Worm (Caenorhabditis elegans) whole organism, early embryonic: Measurements from ENCODE around the gene T25G12.6.

Source experiments
- B0310.2 ChIP-seq: sonication (generic microtip); optimal IDR thresholded peaks from 2 replicates; lab custom pipeline; 2016; ENCODE audit warnings: mild to moderate bottlenecking, missing genetic modification characterization, missing compliant biosample characterization
- F13C5.2 ChIP-seq: sonication (generic microtip); optimal IDR thresholded peaks from 2 replicates; lab custom pipeline; 2017; ENCODE audit warnings: mild to moderate bottlenecking, missing genetic modification characterization, inconsistent platforms, missing compliant biosample characterization
- aly-1 ChIP-seq: sonication (generic microtip); optimal IDR thresholded peaks from 2 replicates; lab custom pipeline; 2016; ENCODE audit warnings: missing genetic modification characterization, missing compliant biosample characterization
- ama-1 ChIP-seq: fragments of 150-350 bp; optimal IDR thresholded peaks from 2 replicates; lab custom pipeline; 2014
- ceh-13 ChIP-seq: fragments of 200-800 bp; sonication (Bioruptor generic); optimal IDR thresholded peaks from 2 replicates; lab custom pipeline; 2018; ENCODE audit warnings: mild to moderate bottlenecking, missing genetic modification characterization, missing compliant biosample characterization
- ceh-36 ChIP-seq: sonication (generic microtip); optimal IDR thresholded peaks from 2 replicates; lab custom pipeline; 2016; ENCODE audit warnings: missing genetic modification characterization, inconsistent platforms, missing compliant biosample characterization
- ets-7 ChIP-seq: sonication (generic microtip); optimal IDR thresholded peaks from 2 replicates; lab custom pipeline; 2016; ENCODE audit warnings: missing genotype, missing genetic modification characterization, missing compliant biosample characterization
- flt-1 ChIP-seq: fragments of 200-800 bp; sonication (Bioruptor generic); IDR thresholded peaks from 2 replicates; pipeline ENCODE4 v1.3.6; 2022; ENCODE audit warnings: missing genetic modification characterization, missing compliant biosample characterization
- hmbx-1 ChIP-seq: sonication (generic microtip); optimal IDR thresholded peaks from 2 replicates; lab custom pipeline; 2016; ENCODE audit warnings: mild to moderate bottlenecking, missing genetic modification characterization, missing compliant biosample characterization
- hmg-4 ChIP-seq: fragments of 200-800 bp; sonication (Bioruptor generic); optimal IDR thresholded peaks from 2 replicates; lab custom pipeline; 2018; ENCODE audit warnings: mild to moderate bottlenecking, missing genetic modification characterization, missing compliant biosample characterization
- hnd-1 ChIP-seq: sonication (generic microtip); optimal IDR thresholded peaks from 2 replicates; lab custom pipeline; 2016; ENCODE audit warnings: missing genetic modification characterization, missing compliant biosample characterization
- pes-1 ChIP-seq: fragments of 200-800 bp; sonication (Bioruptor generic); IDR thresholded peaks from 2 replicates; pipeline ENCODE4 v1.3.6; 2022; ENCODE audit warnings: missing genetic modification reagents, missing genetic modification characterization, missing compliant biosample characterization
- scrt-1 ChIP-seq: fragments of 200-800 bp; sonication (Bioruptor generic); IDR thresholded peaks from 2 replicates; pipeline ENCODE4 v1.3.6; 2022; ENCODE audit warnings: missing genetic modification characterization, missing compliant biosample characterization
- sea-1 ChIP-seq: fragments of 200-800 bp; sonication (Bioruptor generic); conservative IDR thresholded peaks from 2 replicates; pipeline ENCODE4 v1.3.6; 2022; ENCODE audit warnings: missing genetic modification characterization, missing compliant biosample characterization
- tbx-11 ChIP-seq: fragments of 200-800 bp; sonication (Bioruptor generic); IDR thresholded peaks from 2 replicates; pipeline ENCODE4 v1.3.6; 2022; ENCODE audit warnings: missing genetic modification characterization, missing compliant biosample characterization
- tbx-37 ChIP-seq: fragments of 200-800 bp; sonication (Bioruptor generic); conservative IDR thresholded peaks from 2 replicates; pipeline ENCODE4 v1.3.6; 2022; ENCODE audit warnings: missing genetic modification reagents, missing genetic modification characterization, missing compliant biosample characterization
- tra-4 ChIP-seq: sonication (generic microtip); optimal IDR thresholded peaks from 2 replicates; lab custom pipeline; 2017; ENCODE audit warnings: missing genetic modification characterization, missing compliant biosample characterization

T25G12.6 gene

ce11 chrX:17230108-17230507 lies at the start of gene T25G12.6:
Gene T25G12.6 (minus strand): TSS chrX:17230208.
- TF ChIP-seq tra-4 (tag; lab: Kevin White, UChicago) (no peak), sea-1 (no peak), hnd-1 (no peak), tbx-11 (GFP tag; lab: Robert Waterston, UW) (no peak), scrt-1 (GFP tag; lab: Robert Waterston, UW) (no peak), tbx-37 (GFP tag; lab: Robert Waterston, UW) (no peak)

DNA sequence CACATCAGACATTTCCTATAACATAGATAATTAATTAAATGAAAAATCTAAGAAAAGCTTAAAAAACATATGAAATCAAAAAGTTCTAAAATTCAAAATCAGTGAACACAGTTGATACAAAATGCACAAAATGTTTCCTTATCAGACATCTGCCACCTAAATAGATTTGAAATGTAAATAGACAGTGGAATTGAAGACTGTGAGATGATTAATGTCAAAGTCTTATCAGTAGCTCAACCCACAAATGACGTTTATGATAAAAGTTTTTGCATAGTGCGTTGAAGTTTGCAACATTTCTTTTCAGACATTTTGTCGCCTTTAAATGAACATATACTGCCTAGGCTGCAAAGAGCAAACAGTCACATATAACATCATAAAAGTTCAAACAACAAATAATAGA lies 26.8 kb upstream of the T25G12.6 start, which contains the start of gene Y40C7B.4:
Gene Y40C7B.4 (minus strand): TSS at position 19 of the 400 bp plus-strand sequence.
- TF ChIP-seq ama-1 (lab: Kevin White, UChicago), result no peak
- TF ChIP-seq hmg-4, result no peak
- TF ChIP-seq hmbx-1, result no peak
- no peak for TF ChIP-seq pes-1 (GFP tag; lab: Robert Waterston, UW)
- TF ChIP-seq scrt-1 (GFP tag; lab: Robert Waterston, UW), result no peak

DNA sequence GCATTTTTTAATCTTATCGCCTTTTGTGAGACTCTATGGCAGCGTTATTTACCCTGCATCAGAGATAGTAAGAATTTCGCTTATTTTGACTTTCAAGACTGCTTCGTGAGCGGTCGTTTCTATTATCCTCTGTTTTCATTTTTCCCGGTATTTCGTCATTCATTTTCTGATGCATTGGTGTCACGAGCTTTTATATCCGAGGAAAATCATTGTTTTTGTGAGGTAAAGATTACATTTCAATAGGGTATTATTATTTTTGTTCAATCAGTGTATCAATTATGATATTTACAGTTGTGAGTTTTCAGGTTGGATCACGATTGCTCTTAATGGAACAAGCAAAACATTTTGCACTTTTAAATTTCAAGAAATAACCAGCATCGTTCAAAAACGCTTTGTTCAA lies 17.3 kb upstream of the T25G12.6 start:
- TF ChIP-seq pes-1 (GFP tag; lab: Robert Waterston, UW), result no peak
- TF ChIP-seq ceh-36 (tag; lab: Kevin White, UChicago), result no peak
- no peak for TF ChIP-seq hmg-4
- TF ChIP-seq flt-1, result no peak
- TF ChIP-seq B0310.2 (tag; lab: Kevin White, UChicago), result no peak
- TF ChIP-seq ets-7 (tag; lab: Kevin White, UChicago), result no peak
- no peak for TF ChIP-seq aly-1 (tag; lab: Kevin White, UChicago)
- no peak for TF ChIP-seq sea-1
- no peak for TF ChIP-seq ama-1 (lab: Kevin White, UChicago)
- no peak for TF ChIP-seq tbx-11 (GFP tag; lab: Robert Waterston, UW)
- TF ChIP-seq ceh-13 (GFP tag; lab: Kevin White, UChicago), result no peak
- no peak for TF ChIP-seq F13C5.2
- TF ChIP-seq hmbx-1, result no peak
- no peak for TF ChIP-seq tra-4 (tag; lab: Kevin White, UChicago)
- no peak for TF ChIP-seq tbx-37 (GFP tag; lab: Robert Waterston, UW)

DNA sequence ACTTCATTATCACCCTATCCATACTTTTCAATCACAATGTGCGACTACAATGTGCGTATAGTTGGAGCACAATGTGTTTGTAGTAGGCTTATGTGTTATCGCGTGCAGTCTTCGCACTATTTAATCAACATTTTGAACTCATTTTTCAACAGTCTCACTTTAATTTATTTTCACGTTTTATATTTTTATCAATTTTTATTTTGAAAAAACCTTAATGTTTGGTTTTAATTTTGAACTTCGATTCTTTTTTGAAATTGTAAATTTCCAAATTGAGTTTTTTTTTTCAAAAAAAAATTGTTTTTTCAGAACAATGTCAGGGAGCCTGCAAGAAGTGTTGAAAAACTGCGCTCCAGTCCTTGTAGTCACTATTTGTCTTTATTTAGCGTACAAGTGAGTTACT lies 13.0 kb upstream of the T25G12.6 start, which contains the start of gene T25G12.13:
Gene T25G12.13 (plus strand): TSS at position 301 of the 400 bp plus-strand sequence.
- TF ChIP-seq pes-1 (GFP tag; lab: Robert Waterston, UW) (no peak), hmg-4 (no peak), hmbx-1 (no peak), tbx-11 (GFP tag; lab: Robert Waterston, UW) (no peak), ama-1 (lab: Kevin White, UChicago) (no peak), ceh-36 (tag; lab: Kevin White, UChicago) (no peak), ets-7 (tag; lab: Kevin White, UChicago) (no peak), tbx-37 (GFP tag; lab: Robert Waterston, UW) (no peak)

ce11 chrX:17237439-17237838 lies 7.4 kb upstream of the T25G12.6 start, which contains the start of gene T25G12.11:
Gene T25G12.11 (minus strand): TSS chrX:17237539.
- TF ChIP-seq hmbx-1 (no peak), tbx-11 (GFP tag; lab: Robert Waterston, UW) (no peak), scrt-1 (GFP tag; lab: Robert Waterston, UW) (no peak)

ce11 chrX:17235749-17236561 lies 5.9 kb upstream of the T25G12.6 start, which contains the start of gene dhs-30:
Gene dhs-30 (minus strand): TSS chrX:17235838.
- TF ChIP-seq ceh-36 (tag; lab: Kevin White, UChicago) (no peak), ceh-13 (GFP tag; lab: Kevin White, UChicago) (no peak), aly-1 (tag; lab: Kevin White, UChicago) (no peak), tbx-11 (GFP tag; lab: Robert Waterston, UW) (no peak), ets-7 (tag; lab: Kevin White, UChicago) (no peak), hnd-1 (no peak), sea-1 (no peak)

ce11 chrX:17234988-17235387 lies 5.0 kb upstream of the T25G12.6 start:
- TF ChIP-seq flt-1 (no peak), ets-7 (tag; lab: Kevin White, UChicago) (no peak), sea-1 (no peak), ceh-13 (GFP tag; lab: Kevin White, UChicago) (no peak), hmg-4 (no peak), tra-4 (tag; lab: Kevin White, UChicago) (no peak), hmbx-1 (no peak), ama-1 (lab: Kevin White, UChicago) (no peak)

DNA sequence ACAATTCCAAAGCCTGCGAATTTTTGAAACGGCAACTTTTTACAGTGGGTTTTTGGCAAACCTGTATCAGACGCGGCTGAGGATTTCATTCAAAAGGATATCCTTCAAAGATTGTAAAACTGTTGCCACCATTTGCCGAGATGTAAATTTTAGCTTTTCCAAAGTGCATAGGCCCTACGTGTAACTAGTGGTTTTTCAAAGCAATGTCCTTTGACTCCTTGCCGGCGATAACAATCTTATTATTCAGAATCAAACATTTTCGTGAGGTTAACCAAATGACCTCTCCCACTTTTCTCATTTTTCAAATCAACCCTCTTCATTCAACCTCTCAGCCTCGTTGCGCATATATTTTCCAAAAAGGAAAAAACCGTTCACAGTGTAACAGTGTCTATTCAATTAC lies 1.3 kb upstream of the T25G12.6 start, which contains the start of gene T25G12.3:
Gene T25G12.3 (plus strand): TSS at position 301 of the 400 bp plus-strand sequence.
- TF ChIP-seq hnd-1 (no peak), hmg-4 (no peak), tbx-37 (GFP tag; lab: Robert Waterston, UW) (no peak), tra-4 (tag; lab: Kevin White, UChicago) (no peak), flt-1 (no peak), ceh-36 (tag; lab: Kevin White, UChicago) (no peak), ets-7 (tag; lab: Kevin White, UChicago) (no peak), ceh-13 (GFP tag; lab: Kevin White, UChicago) (no peak), hmbx-1 (no peak), tbx-11 (GFP tag; lab: Robert Waterston, UW) (no peak), F13C5.2 (no peak), B0310.2 (tag; lab: Kevin White, UChicago) (no peak), ama-1 (lab: Kevin White, UChicago) (no peak), sea-1 (no peak), aly-1 (tag; lab: Kevin White, UChicago) (no peak), pes-1 (GFP tag; lab: Robert Waterston, UW) (no peak)
